Worm (Caenorhabditis elegans) whole organism, L2 larva: ENCODE measurements around the gene C44C1.6.
A peak's percentile ranks its signal among the peaks of the same experiment; 100 is the strongest.

Source experiments
- C34F6.9 ChIP-seq: fragments of 150-350 bp; optimal IDR thresholded peaks from 2 replicates; lab custom pipeline; 2014; ENCODE audit warnings: missing biosample characterization, missing genetic modification characterization
- F13H6.1 ChIP-seq: sonication (generic microtip); optimal IDR thresholded peaks from 2 replicates; lab custom pipeline; 2016; ENCODE audit warnings: missing genetic modification characterization, missing compliant biosample characterization
- R02D3.7 ChIP-seq: fragments of 150-350 bp; optimal IDR thresholded peaks from 2 replicates; lab custom pipeline; 2014; ENCODE audit warnings: missing biosample characterization, missing genetic modification characterization
- Y55F3AM.14 ChIP-seq: fragments of 200-800 bp; sonication (Bioruptor generic); optimal IDR thresholded peaks from 2 replicates; lab custom pipeline; 2018; ENCODE audit warnings: mild to moderate bottlenecking, missing genetic modification characterization, missing compliant biosample characterization
- ama-1 ChIP-seq: fragments of 150-350 bp; optimal IDR thresholded peaks from 2 replicates; lab custom pipeline; 2018; ENCODE audit warnings: inconsistent platforms
- blmp-1 ChIP-seq: sonication (generic microtip); optimal IDR thresholded peaks from 2 replicates; lab custom pipeline; 2017; ENCODE audit warnings: missing genetic modification characterization, mild to moderate bottlenecking, missing compliant biosample characterization, antibody characterized with exemption, moderate library complexity; ENCODE audit not compliant: insufficient read depth
- ceh-16 ChIP-seq: fragments of 150-350 bp; optimal IDR thresholded peaks from 2 replicates; lab custom pipeline; 2014; ENCODE audit warnings: missing biosample characterization, missing genetic modification characterization
- crh-2 ChIP-seq: sonication (generic microtip); optimal IDR thresholded peaks from 2 replicates; lab custom pipeline; 2017; ENCODE audit warnings: missing biosample characterization, missing genetic modification characterization
- dmd-4 ChIP-seq: sonication (generic microtip); optimal IDR thresholded peaks from 2 replicates; lab custom pipeline; 2017; ENCODE audit warnings: missing biosample characterization, missing genetic modification characterization
- elt-3 ChIP-seq: sonication (generic microtip); optimal IDR thresholded peaks from 2 replicates; lab custom pipeline; 2017; ENCODE audit warnings: missing biosample characterization, missing genetic modification characterization
- fos-1 ChIP-seq: fragments of 150-350 bp; optimal IDR thresholded peaks from 2 replicates; lab custom pipeline; 2014; ENCODE audit warnings: missing biosample characterization, missing genetic modification characterization
- gmeb-1 ChIP-seq: fragments of 150-350 bp; optimal IDR thresholded peaks from 2 replicates; lab custom pipeline; 2014; ENCODE audit warnings: missing biosample characterization, missing genetic modification characterization
- lin-13 ChIP-seq: fragments of 150-350 bp; optimal IDR thresholded peaks from 2 replicates; lab custom pipeline; 2014; ENCODE audit warnings: missing biosample characterization, missing genetic modification reagents, missing genetic modification characterization
- lin-39 ChIP-seq: fragments of 150-350 bp; optimal IDR thresholded peaks from 2 replicates; lab custom pipeline; 2014; ENCODE audit warnings: missing biosample characterization, missing genetic modification reagents, missing genetic modification characterization
- mab-5 ChIP-seq: fragments of 150-350 bp; optimal IDR thresholded peaks from 2 replicates; lab custom pipeline; 2014; ENCODE audit warnings: missing biosample characterization, missing genetic modification characterization
- mdl-1 ChIP-seq, 2 experiments: fragments of 150-350 bp in 1 of 2; sonication (generic microtip) in 1 of 2; optimal IDR thresholded peaks; 2 replicates each; lab custom pipeline; 2017; ENCODE audit warnings: missing biosample characterization in 2 of 2, missing genetic modification characterization in 2 of 2
- nhr-10 ChIP-seq: sonication (generic microtip); optimal IDR thresholded peaks from 2 replicates; lab custom pipeline; 2017; ENCODE audit warnings: missing biosample characterization, missing genetic modification characterization
- nhr-11 ChIP-seq: fragments of 150-350 bp; optimal IDR thresholded peaks from 2 replicates; lab custom pipeline; 2014; ENCODE audit warnings: missing biosample characterization, missing genetic modification characterization
- nhr-129 ChIP-seq: fragments of 150-350 bp; optimal IDR thresholded peaks from 2 replicates; lab custom pipeline; 2014; ENCODE audit warnings: missing biosample characterization, missing genetic modification characterization
- nhr-21 ChIP-seq: fragments of 150-350 bp; optimal IDR thresholded peaks from 2 replicates; lab custom pipeline; 2014; ENCODE audit warnings: missing biosample characterization, missing genetic modification characterization
- nhr-23 ChIP-seq: fragments of 150-350 bp; optimal IDR thresholded peaks from 2 replicates; lab custom pipeline; 2014; ENCODE audit warnings: missing biosample characterization, missing genetic modification reagents, missing genetic modification characterization
- nhr-237 ChIP-seq: fragments of 150-350 bp; optimal IDR thresholded peaks from 2 replicates; lab custom pipeline; 2014; ENCODE audit warnings: missing biosample characterization, missing genetic modification characterization
- nhr-6 ChIP-seq: fragments of 150-350 bp; optimal IDR thresholded peaks from 2 replicates; lab custom pipeline; 2014; ENCODE audit warnings: missing biosample characterization, missing genetic modification characterization
- nhr-77 ChIP-seq: fragments of 150-350 bp; optimal IDR thresholded peaks from 2 replicates; lab custom pipeline; 2014; ENCODE audit warnings: missing biosample characterization, missing genetic modification characterization
- peb-1 ChIP-seq: fragments of 150-350 bp; optimal IDR thresholded peaks from 2 replicates; lab custom pipeline; 2014; ENCODE audit warnings: missing biosample characterization, missing genetic modification characterization
- sma-3 ChIP-seq: sonication (generic microtip); optimal IDR thresholded peaks from 2 replicates; lab custom pipeline; 2016; ENCODE audit warnings: missing genetic modification reagents, missing genetic modification characterization, missing compliant biosample characterization
- sma-9 ChIP-seq, 2 experiments: fragments of 150-350 bp in 1 of 2; sonication (generic microtip) in 1 of 2; optimal IDR thresholded peaks; 2 replicates each; lab custom pipeline; 2014 to 2016; ENCODE audit warnings: missing genetic modification characterization in 2 of 2, mild to moderate bottlenecking in 1 of 2, missing biosample characterization in 1 of 2, missing compliant biosample characterization in 1 of 2, missing genetic modification reagents in 1 of 2, moderate library complexity in 1 of 2
- snpc-4 ChIP-seq: fragments of 150-350 bp; optimal IDR thresholded peaks from 2 replicates; lab custom pipeline; 2014; ENCODE audit warnings: missing biosample characterization, missing genetic modification characterization
- zag-1 ChIP-seq: fragments of 150-350 bp; optimal IDR thresholded peaks from 2 replicates; lab custom pipeline; 2014; ENCODE audit warnings: missing biosample characterization, missing genetic modification characterization
- ztf-1 ChIP-seq: fragments of 200-800 bp; sonication (Bioruptor generic); conservative IDR thresholded peaks from 2 replicates; pipeline ENCODE4 v1.3.6; 2022; ENCODE audit warnings: missing genetic modification characterization, missing compliant biosample characterization
- ztf-4 ChIP-seq: fragments of 150-350 bp; optimal IDR thresholded peaks from 2 replicates; lab custom pipeline; 2014; ENCODE audit warnings: missing biosample characterization, missing genetic modification characterization

The C44C1.6 gene

ce11 chrX:949466-949865, 20.6 kb downstream of the C44C1.6 start (continued):
- TF ChIP-seq snpc-4 (tag; lab: Kevin White, UChicago) (peak; percentile 74), nhr-10 (peak; percentile 58)

- TF ChIP-seq blmp-1 (tag; lab: Kevin White, UChicago) (no peak), C34F6.9 (no peak), R02D3.7 (tag; lab: Kevin White, UChicago) (no peak), lin-39 (tag; lab: Kevin White, UChicago) (no peak), nhr-237 (no peak), sma-9 (GFP tag; optimal IDR thresholded peaks at IDR 0.05; lab: Kevin White, UChicago) (no peak), sma-9 (tag; optimal IDR thresholded peaks at IDR 0.05; lab: Kevin White, UChicago) (no peak), ztf-4 (tag; lab: Kevin White, UChicago) (no peak), nhr-21 (tag; lab: Kevin White, UChicago) (no peak), fos-1 (tag; lab: Kevin White, UChicago) (no peak), sma-3 (no peak), mab-5 (no peak), elt-3 (tag; lab: Kevin White, UChicago) (no peak), nhr-11 (tag; lab: Kevin White, UChicago) (no peak), dmd-4 (tag; lab: Kevin White, UChicago) (no peak), snpc-4 (tag; lab: Kevin White, UChicago) (no peak), mdl-1 (tag; optimal IDR thresholded peaks at IDR 0.05; lab: Kevin White, UChicago) (no peak)
These were observed 21.3 kb downstream of the C44C1.6 start, which contains the start of gene sms-2 for ce11 chrX:948783-949182. Gene sms-2 (minus strand): TSS chrX:948883.

ce11 chrX:947885-948284, 22.2 kb downstream of the C44C1.6 start:
- TF ChIP-seq elt-3 (tag; lab: Kevin White, UChicago) (no peak), gmeb-1 (tag; lab: Kevin White, UChicago) (no peak), sma-3 (no peak), nhr-77 (tag; lab: Kevin White, UChicago) (no peak), ama-1 (lab: Kevin White, UChicago) (no peak), nhr-129 (tag; lab: Kevin White, UChicago) (no peak), dmd-4 (tag; lab: Kevin White, UChicago) (no peak), Y55F3AM.14 (GFP tag; lab: Kevin White, UChicago) (no peak), lin-13 (GFP tag; lab: Kevin White, UChicago) (no peak), nhr-23 (no peak), nhr-6 (tag; lab: Kevin White, UChicago) (no peak), ceh-16 (tag; lab: Kevin White, UChicago) (no peak), nhr-21 (tag; lab: Kevin White, UChicago) (no peak), ztf-1 (GFP tag; lab: Robert Waterston, UW) (no peak), zag-1 (tag; lab: Kevin White, UChicago) (no peak)

- TF ChIP-seq sma-3 (peak; percentile 2), ztf-4 (tag; lab: Kevin White, UChicago) (no peak), nhr-77 (tag; lab: Kevin White, UChicago) (no peak), Y55F3AM.14 (GFP tag; lab: Kevin White, UChicago) (no peak), fos-1 (tag; lab: Kevin White, UChicago) (peak; percentile 25), crh-2 (tag; lab: Kevin White, UChicago) (peak; percentile 64)
These were observed 24.4 kb downstream of the C44C1.6 start for ce11 chrX:945669-946068.

- TF ChIP-seq ztf-1 (GFP tag; lab: Robert Waterston, UW) (no peak), elt-3 (tag; lab: Kevin White, UChicago) (no peak), peb-1 (tag; lab: Kevin White, UChicago) (no peak), fos-1 (tag; lab: Kevin White, UChicago) (peak; percentile 75)
These were observed 31.7 kb downstream of the C44C1.6 start, which contains the start of gene F53H8.3 for ce11 chrX:938269-938883. Gene F53H8.3 (plus strand): TSS chrX:938543.

- TF ChIP-seq nhr-77 (tag; lab: Kevin White, UChicago) (no peak), F13H6.1 (no peak), snpc-4 (tag; lab: Kevin White, UChicago) (peak; percentile 73)
These were observed 34.1 kb downstream of the C44C1.6 start for ce11 chrX:936013-936412.
